Fruit fly (Drosophila melanogaster): ENCODE results near the gene RpL3.

RpL3 gene

dm6 chr3R:11200885-11201421 lies 20.7 kb upstream of the RpL3 start (continued):
- TF ChIP-seq az2 (GFP tag; optimal IDR thresholded peaks at IDR 0.05) (peak; percentile 51), scrt (GFP tag; optimal IDR thresholded peaks at IDR 0.05) (peak; percentile 63), klu (GFP tag; IDR thresholded peaks at IDR 0.05) (no peak), odd (GFP tag; optimal IDR thresholded peaks at IDR 0.05) (peak; percentile 43), Hmx (GFP tag; optimal IDR thresholded peaks at IDR 0.05) (no peak), CG7786 (GFP tag; optimal IDR thresholded peaks at IDR 0.05) (no peak), CG4360 (GFP tag; IDR thresholded peaks at IDR 0.05) (no peak)

- no peak for TF ChIP-seq Bteb2 (GFP tag; optimal IDR thresholded peaks at IDR 0.05)
- TF ChIP-seq HmgZ (tag; optimal IDR thresholded peaks at IDR 0.05), result peak; percentile 39
- peak; percentile 83 for TF ChIP-seq CG10979 (tag; optimal IDR thresholded peaks at IDR 0.05)
- peak; percentile 34; the same call in 1 of the 2 replicates for TF ChIP-seq Bgb (GFP tag; IDR thresholded peaks at IDR 0.05; ENCODE audit: partially characterized antibody)
- 0 out of 3 replicates have a peak, but pooled peaks have one; percentile 37 for TF ChIP-seq Opbp (GFP tag; IDR thresholded peaks at IDR 0.05; ENCODE audit: partially characterized antibody)
- peak; percentile 95 for TF ChIP-seq CG7372 (GFP tag; IDR thresholded peaks at IDR 0.05)
- peak; percentile 2; the same call in 1 of the 2 replicates for TF ChIP-seq amos (GFP tag; IDR thresholded peaks at IDR 0.05; ENCODE audit: partially characterized antibody)
- TF ChIP-seq CTCF (GFP tag; optimal IDR thresholded peaks at IDR 0.05), result peak; percentile 53
- TF ChIP-seq CG8290 (GFP tag; optimal IDR thresholded peaks at IDR 0.05), result no peak
- TF ChIP-seq CG8290 (tag; optimal IDR thresholded peaks at IDR 0.05), result peak in 1 of 2 experiments; percentile 8
- no peak for TF ChIP-seq CG3838 (GFP tag; optimal IDR thresholded peaks at IDR 0.05)
- peak; percentile 94 for TF ChIP-seq Med (GFP tag)
- TF ChIP-seq Atf6 (GFP tag; IDR thresholded peaks at IDR 0.05), result 0 out of 2 replicates have a peak, but pooled peaks have one; percentile 8
- peak in 1 of 2 experiments; percentile 98 for TF ChIP-seq Pdp1 (GFP tag; optimal IDR thresholded peaks at IDR 0.05)
- TF ChIP-seq CG7839 (tag; optimal IDR thresholded peaks at IDR 0.05), result peak; percentile 11
- TF ChIP-seq maf-S (GFP tag; optimal IDR thresholded peaks at IDR 0.05), result no peak
- TF ChIP-seq CG10209 (GFP tag; optimal IDR thresholded peaks at IDR 0.05), result no peak
- peak; percentile 35 for TF ChIP-seq CG15479 (GFP tag; optimal IDR thresholded peaks at IDR 0.05)
- no peak for TF ChIP-seq CG11085 (GFP tag; IDR thresholded peaks at IDR 0.05)
- peak in 1 of 2 experiments; percentile 61 for TF ChIP-seq Eip74EF (GFP tag; optimal IDR thresholded peaks at IDR 0.05)
- peak; percentile 96 for TF ChIP-seq Ets97D (GFP tag; optimal IDR thresholded peaks at IDR 0.05)
- 0 out of 3 replicates have a peak, but pooled peaks have one; percentile 28 for TF ChIP-seq ci (GFP tag; IDR thresholded peaks at IDR 0.05)
Measured at dm6 chr3R:11208766-11209331, 12.8 kb upstream of the RpL3 start.

dm6 chr3R:11209801-11210402 lies 11.8 kb upstream of the RpL3 start, which contains the start of the genes SdhC and Tctp:
TSS of gene SdhC (minus strand) at chr3R:11209849.
TSS of gene Tctp (plus strand) at chr3R:11210247.
- TF ChIP-seq Atf-2 (GFP tag; optimal IDR thresholded peaks at IDR 0.05) (peak; percentile 6), HLH54F (GFP tag; optimal IDR thresholded peaks at IDR 0.05) (peak; percentile 39), Bteb2 (GFP tag; optimal IDR thresholded peaks at IDR 0.05) (peak; percentile 46), disco-r (GFP tag; optimal IDR thresholded peaks at IDR 0.05) (no peak), Abd-B (GFP tag; optimal IDR thresholded peaks at IDR 0.05) (peak; percentile 46), ewg (GFP tag; optimal IDR thresholded peaks at IDR 0.05) (peak; percentile 17), Dip3 (GFP tag; optimal IDR thresholded peaks at IDR 0.05) (peak; percentile 7), slp2 (GFP tag; optimal IDR thresholded peaks at IDR 0.05) (no peak), eyg (GFP tag; optimal IDR thresholded peaks at IDR 0.05) (no peak), Usf (GFP tag; optimal IDR thresholded peaks at IDR 0.05) (no peak), rib (GFP tag; IDR thresholded peaks at IDR 0.05) (peak; percentile 74; the same call in 1 of the 2 replicates), bcd (GFP tag; optimal IDR thresholded peaks at IDR 0.05) (peak; percentile 22), HmgZ (tag; optimal IDR thresholded peaks at IDR 0.05) (peak; percentile 40), CG33557 (GFP tag; optimal IDR thresholded peaks at IDR 0.05) (no peak), CG30431 (GFP tag; optimal IDR thresholded peaks at IDR 0.05) (no peak), esg (GFP tag; conservative IDR thresholded peaks at IDR 0.05) (no peak), gt (GFP tag; IDR thresholded peaks at IDR 0.05) (no peak), CG2712 (tag; optimal IDR thresholded peaks at IDR 0.05) (peak; percentile 62), CG3065 (GFP tag; optimal IDR thresholded peaks at IDR 0.05) (peak; percentile 18), odd (GFP tag; optimal IDR thresholded peaks at IDR 0.05) (peak; percentile 5), Dll (GFP tag; IDR thresholded peaks at IDR 0.05; ENCODE audit: partially characterized antibody) (peak; percentile 61; the same call in 3 of the 4 replicates)
